Worm (Caenorhabditis elegans) whole organism, L1 larva: ENCODE data around the gene F52B10.3.

ENCODE experiments used
- ama-1 ChIP-seq: fragments of 150-350 bp; optimal IDR thresholded peaks from 2 replicates; lab custom pipeline; 2014
- ceh-82 ChIP-seq, 3 experiments: fragments of 150-350 bp in 1 of 3; sonication (generic microtip) in 2 of 3; optimal IDR thresholded peaks; 2 replicates each; lab custom pipeline; 2014 to 2017; ENCODE audit warnings: missing biosample characterization in 3 of 3, missing genetic modification characterization in 3 of 3
- egl-13 ChIP-seq: sonication (generic microtip); optimal IDR thresholded peaks from 2 replicates; lab custom pipeline; 2016; ENCODE audit warnings: missing genotype, missing genetic modification reagents, missing genetic modification characterization, missing compliant biosample characterization
- lir-3 ChIP-seq: sonication (generic microtip); optimal IDR thresholded peaks from 2 replicates; lab custom pipeline; 2016; ENCODE audit warnings: mild to moderate bottlenecking, missing genetic modification characterization, moderate library complexity, missing compliant biosample characterization; ENCODE audit not compliant: poor library complexity
- mef-2 ChIP-seq: fragments of 150-350 bp; optimal IDR thresholded peaks from 2 replicates; lab custom pipeline; 2014; ENCODE audit warnings: missing biosample characterization, missing genetic modification characterization
- mep-1 ChIP-seq: fragments of 150-350 bp; optimal IDR thresholded peaks from 2 replicates; lab custom pipeline; 2014; ENCODE audit warnings: missing biosample characterization, missing genetic modification characterization
- nhr-237 ChIP-seq: fragments of 150-350 bp; optimal IDR thresholded peaks from 2 replicates; lab custom pipeline; 2014; ENCODE audit warnings: missing biosample characterization, missing genetic modification characterization
- skn-1 ChIP-seq: fragments of 150-350 bp; optimal IDR thresholded peaks from 2 replicates; lab custom pipeline; 2014; ENCODE audit warnings: missing biosample characterization, missing genetic modification characterization

DNA sequence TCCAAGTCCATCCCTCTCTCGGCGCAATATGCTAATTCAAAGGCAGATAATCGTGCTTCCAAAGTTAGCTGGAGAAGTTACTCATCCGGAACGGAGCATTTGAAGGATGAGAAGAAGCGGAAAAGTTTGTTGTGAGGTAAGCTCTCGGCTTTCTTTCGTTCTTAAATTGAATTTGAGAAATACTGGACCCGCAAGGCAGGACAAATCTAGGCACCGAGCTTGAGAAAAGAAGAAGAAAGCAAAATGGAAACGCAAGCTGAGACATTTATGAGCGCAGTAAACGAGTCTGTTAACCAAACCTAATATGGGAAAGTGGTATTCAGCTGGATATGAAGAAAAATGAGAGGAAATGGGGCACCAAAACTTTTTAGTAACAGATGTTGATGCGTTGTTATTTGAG, 27.8 kb upstream of the F52B10.3 start:
- TF ChIP-seq lir-3 (no peak), mef-2 (no peak), mep-1 (tag; lab: Kevin White, UChicago) (no peak), nhr-237 (tag; lab: Kevin White, UChicago) (no peak), skn-1 (tag; lab: Kevin White, UChicago) (no peak), ceh-82 (tag; optimal IDR thresholded peaks at IDR 0.05; lab: Kevin White, UChicago) (no peak), ama-1 (no peak), egl-13 (no peak)
